Fruit fly (Drosophila melanogaster) whole organism, embryonic: ENCODE data around the gene kairos.

Source experiments
- ATbp ChIP-seq: fragments of 200-800 bp; sonication (Bioruptor generic); optimal IDR thresholded peaks from 2 replicates; lab custom pipeline; 2017; ENCODE audit warnings: missing biosample characterization, mild to moderate bottlenecking, missing genetic modification characterization, missing genetic modification reagents
- Abd-B ChIP-seq: fragments of 200-800 bp; sonication (Bioruptor generic); optimal IDR thresholded peaks from 2 replicates; lab custom pipeline; 2018; ENCODE audit warnings: missing biosample characterization, mild to moderate bottlenecking, missing genetic modification characterization, moderate library complexity
- Adf1 ChIP-seq: fragments of 200-800 bp; sonication (Bioruptor generic); IDR thresholded peaks from 2 replicates; pipeline ENCODE4 v1.3.6; 2022; ENCODE audit warnings: missing biosample characterization, missing genetic modification characterization
- B-H2 ChIP-seq: fragments of 200-800 bp; sonication (Bioruptor generic); optimal IDR thresholded peaks from 2 replicates; lab custom pipeline; 2018; ENCODE audit warnings: missing biosample characterization, mild to moderate bottlenecking, missing genetic modification characterization
- Bgb ChIP-seq: fragments of 200-800 bp; sonication (Bioruptor generic); IDR thresholded peaks from 2 replicates; pipeline ENCODE4 v1.3.6; 2022; ENCODE audit warnings: missing biosample characterization, missing genetic modification characterization; ENCODE audit not compliant: partially characterized antibody
- CG10147 ChIP-seq: fragments of 200-800 bp; sonication (Bioruptor generic); optimal IDR thresholded peaks from 2 replicates; lab custom pipeline; 2019; ENCODE audit warnings: missing biosample characterization, mild to moderate bottlenecking, missing genetic modification characterization, moderate library complexity
- CG11696 ChIP-seq: fragments of 200-800 bp; sonication (Bioruptor generic); IDR thresholded peaks from 2 replicates; pipeline ENCODE4 v1.3.6; 2022; ENCODE audit warnings: missing biosample characterization, missing genetic modification characterization
- CG14860 ChIP-seq: fragments of 200-800 bp; sonication (Bioruptor generic); IDR thresholded peaks from 3 replicates; pipeline ENCODE4 v1.3.6; 2022; ENCODE audit warnings: missing biosample characterization, missing genetic modification characterization; ENCODE audit not compliant: partially characterized antibody
- CG15073 ChIP-seq: fragments of 200-800 bp; sonication (Bioruptor generic); optimal IDR thresholded peaks from 2 replicates; lab custom pipeline; 2016; ENCODE audit warnings: missing biosample characterization, missing genetic modification characterization
- CG1832 ChIP-seq: fragments of 200-800 bp; sonication (Bioruptor generic); optimal IDR thresholded peaks from 2 replicates; lab custom pipeline; 2017; ENCODE audit warnings: missing biosample characterization, mild to moderate bottlenecking, missing genetic modification characterization, inconsistent platforms
- CG18619 ChIP-seq: fragments of 200-800 bp; sonication (Bioruptor generic); optimal IDR thresholded peaks from 3 replicates; lab custom pipeline; 2017; ENCODE audit warnings: missing biosample characterization, mild to moderate bottlenecking, missing genetic modification characterization
- CG2202 ChIP-seq: fragments of 200-800 bp; sonication (Bioruptor generic); optimal IDR thresholded peaks from 2 replicates; lab custom pipeline; 2018; ENCODE audit warnings: missing biosample characterization, mild to moderate bottlenecking, missing genetic modification characterization
- CG34422 ChIP-seq: fragments of 200-800 bp; sonication (Bioruptor generic); IDR thresholded peaks from 3 replicates; pipeline ENCODE4 v1.3.6; 2022; ENCODE audit warnings: missing biosample characterization, missing genetic modification characterization
- CG3726 ChIP-seq: fragments of 200-800 bp; sonication (Bioruptor generic); IDR thresholded peaks from 3 replicates; pipeline ENCODE4, ENCODE4 v1.3.6; 2022; ENCODE audit warnings: missing biosample characterization, missing genetic modification characterization
- CG4282 ChIP-seq: fragments of 200-800 bp; sonication (Bioruptor generic); optimal IDR thresholded peaks from 2 replicates; lab custom pipeline; 2016; ENCODE audit warnings: missing biosample characterization, missing genetic modification characterization
- CG4360 ChIP-seq: fragments of 200-800 bp; sonication (Bioruptor generic); IDR thresholded peaks from 2 replicates; pipeline ENCODE4 v1.3.6; 2022; ENCODE audit warnings: missing biosample characterization, missing genetic modification characterization
- CG4617 ChIP-seq: fragments of 200-800 bp; sonication (Bioruptor generic); optimal IDR thresholded peaks from 3 replicates; lab custom pipeline; 2016; ENCODE audit warnings: missing biosample characterization, missing genetic modification characterization, borderline replicate concordance
- CG4820 ChIP-seq: fragments of 200-800 bp; sonication (Bioruptor generic); optimal IDR thresholded peaks from 3 replicates; lab custom pipeline; 2016; ENCODE audit warnings: missing biosample characterization, missing genetic modification characterization
- CG8089 ChIP-seq: fragments of 200-800 bp; sonication (Bioruptor generic); optimal IDR thresholded peaks from 3 replicates; lab custom pipeline; 2016; ENCODE audit warnings: missing biosample characterization, missing genetic modification characterization
- CG8388 ChIP-seq: fragments of 200-800 bp; sonication (Bioruptor generic); optimal IDR thresholded peaks from 2 replicates; lab custom pipeline; 2019; ENCODE audit warnings: missing biosample characterization, mild to moderate bottlenecking, missing genetic modification characterization, moderate library complexity
- CG8924 ChIP-seq: fragments of 200-800 bp; optimal IDR thresholded peaks from 3 replicates; lab custom pipeline; 2019; ENCODE audit warnings: missing biosample characterization, mild to moderate bottlenecking, missing genetic modification characterization, moderate library complexity
- CG9215 ChIP-seq: fragments of 200-800 bp; sonication (Bioruptor generic); IDR thresholded peaks from 2 replicates; pipeline ENCODE4 v1.3.6; 2022; ENCODE audit warnings: missing biosample characterization, missing genetic modification characterization
- CG9727 ChIP-seq: fragments of 200-800 bp; sonication (Bioruptor generic); optimal IDR thresholded peaks from 3 replicates; lab custom pipeline; 2017; ENCODE audit warnings: missing biosample characterization, mild to moderate bottlenecking, missing genetic modification characterization
- CG9797 ChIP-seq: fragments of 200-800 bp; sonication (Bioruptor generic); optimal IDR thresholded peaks from 3 replicates; lab custom pipeline; 2018; ENCODE audit warnings: missing biosample characterization, mild to moderate bottlenecking, missing genetic modification characterization
- CG9817 ChIP-seq: fragments of 200-800 bp; sonication (Bioruptor generic); optimal IDR thresholded peaks from 2 replicates; lab custom pipeline; 2018; ENCODE audit warnings: missing biosample characterization, mild to moderate bottlenecking, missing genetic modification characterization, moderate library complexity
- CG9876 ChIP-seq: fragments of 200-800 bp; sonication (Bioruptor generic); optimal IDR thresholded peaks from 2 replicates; lab custom pipeline; 2016; ENCODE audit warnings: missing biosample characterization, missing genetic modification characterization
- Doc3 ChIP-seq: fragments of 200-800 bp; sonication (Bioruptor generic); IDR thresholded peaks from 3 replicates; pipeline ENCODE4 v1.3.6; 2022; ENCODE audit warnings: missing biosample characterization, missing genetic modification characterization; ENCODE audit not compliant: partially characterized antibody
- Drgx ChIP-seq: fragments of 200-800 bp; sonication (Bioruptor generic); IDR thresholded peaks from 2 replicates; pipeline ENCODE4 v1.3.6; 2022; ENCODE audit warnings: missing biosample characterization, missing genetic modification characterization
- Gug ChIP-seq: fragments of 200-800 bp; sonication (Bioruptor generic); IDR thresholded peaks from 4 replicates; pipeline ENCODE4 v1.3.6; 2022; ENCODE audit warnings: missing biosample characterization, missing genetic modification characterization
- HmgD ChIP-seq: fragments of 200-800 bp; sonication (Bioruptor generic); optimal IDR thresholded peaks from 3 replicates; lab custom pipeline; 2016; ENCODE audit warnings: missing biosample characterization, missing genetic modification characterization
- HmgZ ChIP-seq: fragments of 200-800 bp; sonication (Bioruptor generic); optimal IDR thresholded peaks from 2 replicates; lab custom pipeline; 2018; ENCODE audit warnings: missing biosample characterization, mild to moderate bottlenecking, missing genetic modification characterization
- Hmx ChIP-seq: fragments of 200-800 bp; sonication (Bioruptor generic); optimal IDR thresholded peaks from 2 replicates; lab custom pipeline; 2016; ENCODE audit warnings: missing biosample characterization, missing genetic modification characterization
- Lpt ChIP-seq: fragments of >200 bp; optimal IDR thresholded peaks from 2 replicates; lab custom pipeline; 2018; ENCODE audit warnings: missing biosample characterization, missing genetic modification characterization
- Mes4 ChIP-seq: fragments of 200-800 bp; sonication (Bioruptor generic); optimal IDR thresholded peaks from 2 replicates; lab custom pipeline; 2016; ENCODE audit warnings: missing biosample characterization, missing genetic modification characterization
- Myb ChIP-seq: fragments of 200-800 bp; sonication (Bioruptor generic); optimal IDR thresholded peaks from 2 replicates; lab custom pipeline; 2016; ENCODE audit warnings: missing biosample characterization, missing genetic modification characterization
- Nf-YB ChIP-seq: fragments of 200-800 bp; sonication (Bioruptor generic); optimal IDR thresholded peaks from 3 replicates; lab custom pipeline; 2019; ENCODE audit warnings: missing biosample characterization, mild to moderate bottlenecking, missing genetic modification characterization, moderate library complexity
- ara ChIP-seq: fragments of 200-800 bp; sonication (Bioruptor generic); IDR thresholded peaks from 2 replicates; pipeline ENCODE4 v1.3.6; 2022; ENCODE audit warnings: missing biosample characterization, missing genetic modification characterization
- bcd ChIP-seq: fragments of 200-800 bp; sonication (Bioruptor generic); optimal IDR thresholded peaks from 2 replicates; lab custom pipeline; 2017; ENCODE audit warnings: missing biosample characterization, mild to moderate bottlenecking, missing genetic modification characterization
- br ChIP-seq: fragments of >200 bp; optimal IDR thresholded peaks from 2 replicates; lab custom pipeline; 2017
- ci ChIP-seq: fragments of 200-800 bp; sonication (Bioruptor generic); IDR thresholded peaks from 3 replicates; pipeline ENCODE4 v1.3.6; 2022; ENCODE audit warnings: missing biosample characterization, missing genetic modification characterization
- crol ChIP-seq: fragments of 200-800 bp; sonication (Bioruptor generic); IDR thresholded peaks from 2 replicates; pipeline ENCODE4 v1.3.6; 2022; ENCODE audit warnings: missing biosample characterization, missing genetic modification characterization
- dmrt11E ChIP-seq: fragments of 200-800 bp; sonication (Bioruptor generic); optimal IDR thresholded peaks from 3 replicates; lab custom pipeline; 2018; ENCODE audit warnings: missing biosample characterization, mild to moderate bottlenecking, missing genetic modification characterization, moderate library complexity
- en ChIP-seq: fragments of 200-800 bp; sonication (Bioruptor generic); optimal IDR thresholded peaks from 2 replicates; lab custom pipeline; 2016; ENCODE audit warnings: missing biosample characterization, missing genetic modification characterization
- esg ChIP-seq: fragments of 200-800 bp; sonication (Bioruptor generic); conservative IDR thresholded peaks from 2 replicates; pipeline ENCODE4 v1.3.6; 2022; ENCODE audit warnings: missing biosample characterization, missing genetic modification characterization
- her ChIP-seq: fragments of 200-800 bp; sonication (Bioruptor generic); optimal IDR thresholded peaks from 2 replicates; lab custom pipeline; 2016; ENCODE audit warnings: missing biosample characterization, missing genetic modification characterization
- insv ChIP-seq, 2 experiments: fragments of 200-800 bp; sonication (Bioruptor generic); optimal IDR thresholded peaks; 3 replicates each; lab custom pipeline; 2016 to 2018; ENCODE audit warnings: missing biosample characterization in 2 of 2, missing genetic modification characterization in 2 of 2
- org-1 ChIP-seq: fragments of 200-800 bp; sonication (Bioruptor generic); optimal IDR thresholded peaks from 2 replicates; lab custom pipeline; 2017; ENCODE audit warnings: missing biosample characterization, missing genetic modification characterization
- psq ChIP-seq: fragments of 200-800 bp; sonication (Bioruptor generic); optimal IDR thresholded peaks from 2 replicates; lab custom pipeline; 2017; ENCODE audit warnings: missing biosample characterization, missing genetic modification characterization
- pum ChIP-seq: fragments of 200-800 bp; sonication (Bioruptor generic); optimal IDR thresholded peaks from 2 replicates; lab custom pipeline; 2016; ENCODE audit warnings: missing biosample characterization, missing genetic modification characterization
- seq ChIP-seq: fragments of 200-800 bp; sonication (Bioruptor generic); IDR thresholded peaks from 2 replicates; pipeline ENCODE4 v1.3.6; 2022; ENCODE audit warnings: missing biosample characterization, missing genetic modification characterization
- stc ChIP-seq: fragments of 200-800 bp; sonication (Bioruptor generic); IDR thresholded peaks from 2 replicates; pipeline ENCODE4 v1.3.6; 2022; ENCODE audit warnings: missing biosample characterization, missing genetic modification characterization
- tin ChIP-seq: fragments of 200-800 bp; sonication (Bioruptor generic); optimal IDR thresholded peaks from 3 replicates; lab custom pipeline; 2016; ENCODE audit warnings: missing biosample characterization, missing genetic modification characterization
- toy ChIP-seq: fragments of 200-800 bp; sonication (Bioruptor generic); IDR thresholded peaks from 2 replicates; pipeline ENCODE4 v1.3.6; 2022; ENCODE audit warnings: missing biosample characterization, missing genetic modification characterization

The kairos gene

dm6 chrX:18385056-18385455 lies 29.1 kb upstream of the kairos start, which contains the start of gene betaCOP (continued):
- no peak for TF ChIP-seq CG4360 (GFP tag; lab: Robert Waterston, UW)
- TF ChIP-seq Abd-B = no peak
- TF ChIP-seq psq (GFP tag; lab: Kevin White, UChicago) = no peak
- TF ChIP-seq Mes4 (GFP tag; lab: Kevin White, UChicago) = no peak
- TF ChIP-seq HmgD (GFP tag; lab: Kevin White, UChicago) = peak; percentile 58
- TF ChIP-seq insv (GFP tag; optimal IDR thresholded peaks at IDR 0.05; lab: Kevin White, UChicago) = no peak
- peak; percentile 81 for TF ChIP-seq CG9797 (GFP tag; lab: Kevin White, UChicago)
- TF ChIP-seq ara = no peak
- no peak for TF ChIP-seq Adf1 (GFP tag; lab: Robert Waterston, UW)
- 0 out of 3 replicates have a peak, but pooled peaks have one; percentile 45 for TF ChIP-seq CG34422 (GFP tag; lab: Robert Waterston, UW)
- TF ChIP-seq CG9215 (GFP tag; lab: Robert Waterston, UW) = no peak
- no peak for TF ChIP-seq CG18619
- no peak for TF ChIP-seq pum (GFP tag; lab: Kevin White, UChicago)
- no peak for TF ChIP-seq esg (GFP tag; lab: Robert Waterston, UW)
- TF ChIP-seq CG8089 (GFP tag; lab: Kevin White, UChicago) = no peak
- no peak for TF ChIP-seq Lpt (GFP tag; lab: Kevin White, UChicago)
- TF ChIP-seq CG9727 (GFP tag; lab: Kevin White, UChicago) = no peak
- TF ChIP-seq HmgZ (tag; lab: Kevin White, UChicago) = peak; percentile 36
- no peak for TF ChIP-seq en (GFP tag; lab: Kevin White, UChicago)
- no peak for TF ChIP-seq CG15073 (GFP tag; lab: Kevin White, UChicago)
- no peak for TF ChIP-seq org-1 (GFP tag; lab: Kevin White, UChicago)
- no peak for TF ChIP-seq CG2202 (tag; lab: Kevin White, UChicago)
- no peak for TF ChIP-seq Nf-YB (GFP tag; lab: Kevin White, UChicago)
- TF ChIP-seq CG10147 (GFP tag; lab: Kevin White, UChicago) = no peak
- no peak for TF ChIP-seq CG3726 (GFP tag; lab: Robert Waterston, UW)
- no peak for TF ChIP-seq ci (GFP tag; lab: Robert Waterston, UW)
- TF ChIP-seq seq = no peak
- no peak for TF ChIP-seq Gug (GFP tag; lab: Robert Waterston, UW)
- no peak for TF ChIP-seq Doc3 (GFP tag; lab: Robert Waterston, UW)
- no peak for TF ChIP-seq B-H2 (GFP tag; lab: Kevin White, UChicago)
- TF ChIP-seq CG4617 (GFP tag; lab: Kevin White, UChicago) = peak; percentile 49
- no peak for TF ChIP-seq CG4282 (GFP tag; lab: Kevin White, UChicago)
- no peak for TF ChIP-seq toy (GFP tag; lab: Robert Waterston, UW)
- no peak for TF ChIP-seq stc (GFP tag; lab: Robert Waterston, UW)
- TF ChIP-seq CG1832 = no peak
- TF ChIP-seq dmrt11E (tag; lab: Kevin White, UChicago) = no peak
- no peak for TF ChIP-seq bcd (GFP tag; lab: Kevin White, UChicago)
- no peak for TF ChIP-seq CG14860 (GFP tag; lab: Robert Waterston, UW)
- TF ChIP-seq Myb (GFP tag; lab: Kevin White, UChicago) = peak; percentile 42
- no peak for TF ChIP-seq CG9817
- no peak for TF ChIP-seq CG9876 (GFP tag; lab: Kevin White, UChicago)
- no peak for TF ChIP-seq tin
- TF ChIP-seq CG11696 (GFP tag; lab: Robert Waterston, UW) = no peak
- no peak for TF ChIP-seq Drgx
- TF ChIP-seq ATbp = no peak
- TF ChIP-seq Bgb = peak; percentile 40; the same call in 1 of the 2 replicates
- no peak for TF ChIP-seq CG8924 (tag; lab: Kevin White, UChicago)
- TF ChIP-seq her (GFP tag; lab: Kevin White, UChicago) = no peak
- TF ChIP-seq crol (GFP tag; lab: Robert Waterston, UW) = no peak
- TF ChIP-seq CG8388 = no peak
- no peak for TF ChIP-seq br (lab: Kevin White, UChicago)
- TF ChIP-seq Hmx = no peak
- TF ChIP-seq CG4820 = no peak
